Worm (Caenorhabditis elegans): ENCODE data around the gene srh-125.

srh-125 gene

ce11 chrV:7506207-7506606 is 29.5 kb upstream of the srh-125 start (continued):
- no peak for TF ChIP-seq ekl-4 (GFP tag; IDR thresholded peaks at IDR 0.05)
- TF ChIP-seq egrh-3 (GFP tag; IDR thresholded peaks at IDR 0.05) = no peak
- TF ChIP-seq snpc-4 (GFP tag; optimal IDR thresholded peaks at IDR 0.05) = no peak
- TF ChIP-seq snpc-4 (tag; optimal IDR thresholded peaks at IDR 0.05) = no peak
- TF ChIP-seq cebp-1 (GFP tag; IDR thresholded peaks at IDR 0.05) = no peak
- no peak for TF ChIP-seq cebp-1 (tag; optimal IDR thresholded peaks at IDR 0.05)
- TF ChIP-seq ztf-26 (tag; optimal IDR thresholded peaks at IDR 0.05) = no peak
- no peak for TF ChIP-seq unc-62 (GFP tag; optimal IDR thresholded peaks at IDR 0.05)
- TF ChIP-seq pbrm-1 (GFP tag; IDR thresholded peaks at IDR 0.05) = peak; percentile 31; the same call in 1 of the 2 replicates
- no peak for TF ChIP-seq madf-6 (GFP tag; IDR thresholded peaks at IDR 0.05)
- no peak for TF ChIP-seq F52B5.7 (tag; optimal IDR thresholded peaks at IDR 0.05)
- TF ChIP-seq ceh-40 (GFP tag; IDR thresholded peaks at IDR 0.05) = no peak
- TF ChIP-seq dox-1 (GFP tag; IDR thresholded peaks at IDR 0.05) = no peak
- TF ChIP-seq lin-26 (GFP tag; IDR thresholded peaks at IDR 0.05) = peak; percentile 55; the same call in 1 of the 2 replicates
- no peak for TF ChIP-seq sptf-2 (GFP tag; optimal IDR thresholded peaks at IDR 0.05)
- TF ChIP-seq ZK185.1 (tag; optimal IDR thresholded peaks at IDR 0.05; ENCODE audit: poor library complexity, severe bottlenecking) = no peak
- no peak for TF ChIP-seq ets-4 (GFP tag; optimal IDR thresholded peaks at IDR 0.05)
- TF ChIP-seq D2030.7 (GFP tag; IDR thresholded peaks at IDR 0.05) = 0 out of 2 replicates have a peak, but pooled peaks have one; percentile 44
- no peak for TF ChIP-seq somi-1 (GFP tag; optimal IDR thresholded peaks at IDR 0.05)
- no peak for TF ChIP-seq tlf-1 (GFP tag; optimal IDR thresholded peaks at IDR 0.05)
- peak; percentile 90 for TF ChIP-seq tbp1 (GFP tag; optimal IDR thresholded peaks at IDR 0.05)
- no peak for TF ChIP-seq B0019.2 (GFP tag; conservative IDR thresholded peaks at IDR 0.05)
- TF ChIP-seq ztf-22 (GFP tag; optimal IDR thresholded peaks at IDR 0.05) = no peak
- no peak for TF ChIP-seq sea-2 (GFP tag; IDR thresholded peaks at IDR 0.05)
- TF ChIP-seq F49E8.2 (tag; optimal IDR thresholded peaks at IDR 0.05; ENCODE audit: insufficient read depth) = no peak
- TF ChIP-seq ztf-6 (GFP tag; IDR thresholded peaks at IDR 0.05) = no peak
- TF ChIP-seq F55B11.4 (tag; optimal IDR thresholded peaks at IDR 0.05; ENCODE audit: borderline replicate concordance, insufficient read depth) = no peak
- TF ChIP-seq lin-40 (tag; optimal IDR thresholded peaks at IDR 0.05) = no peak
- TF ChIP-seq xnd-1 (tag; optimal IDR thresholded peaks at IDR 0.05) = no peak
- no peak for TF ChIP-seq hrde-1 (tag; optimal IDR thresholded peaks at IDR 0.05; ENCODE audit: borderline replicate concordance)
- TF ChIP-seq sdz-38 (tag; optimal IDR thresholded peaks at IDR 0.05) = no peak
- TF ChIP-seq zim-3 (tag; optimal IDR thresholded peaks at IDR 0.05) = no peak
- no peak for TF ChIP-seq nhr-90 (tag; optimal IDR thresholded peaks at IDR 0.05)
- TF ChIP-seq bed-2 (GFP tag; IDR thresholded peaks at IDR 0.05) = no peak
- TF ChIP-seq F23B12.7 (tag; optimal IDR thresholded peaks at IDR 0.05; ENCODE audit: insufficient read depth) = peak; percentile 60
- no peak for TF ChIP-seq athp-1 (tag; optimal IDR thresholded peaks at IDR 0.05)
- TF ChIP-seq F39B2.1 (GFP tag; IDR thresholded peaks at IDR 0.05) = no peak
- no peak for TF ChIP-seq mcd-1 (GFP tag; IDR thresholded peaks at IDR 0.05)

- no peak for TF ChIP-seq gei-17 (GFP tag; optimal IDR thresholded peaks at IDR 0.05)
- no peak for TF ChIP-seq F52B5.7 (tag; optimal IDR thresholded peaks at IDR 0.05)
- TF ChIP-seq hsf-1 (GFP tag; IDR thresholded peaks at IDR 0.05) = no peak
- TF ChIP-seq hmg-20 (GFP tag; IDR thresholded peaks at IDR 0.05) = no peak
- TF ChIP-seq nhr-90 (tag; optimal IDR thresholded peaks at IDR 0.05) = no peak
- no peak for TF ChIP-seq ama-1 (optimal IDR thresholded peaks at IDR 0.05)
- TF ChIP-seq ama-1 (GFP tag; optimal IDR thresholded peaks at IDR 0.05) = no peak
- TF ChIP-seq ceh-100 (GFP tag; IDR thresholded peaks at IDR 0.05) = no peak
- no peak for TF ChIP-seq B0035.1 (tag; optimal IDR thresholded peaks at IDR 0.05)
Observed at ce11 chrV:7504271-7504670, 27.6 kb upstream of the srh-125 start, which contains the start of gene srh-229. srh-229 (minus strand) TSS chrV:7504371.
